Fruit fly (Drosophila melanogaster): ENCODE measurements around the gene Cyt-c1L.

- TF ChIP-seq CG8478 (optimal IDR thresholded peaks at IDR 0.05) (no peak), CTCF (optimal IDR thresholded peaks at IDR 0.05) (no peak)
Observed at dm6 chr3R:29159620-29160019, 44.3 kb downstream of the Cyt-c1L start.
